Worm (Caenorhabditis elegans) whole organism, young adult: ENCODE measurements around the gene sid-1.

Experiments
- B0019.2 ChIP-seq: fragments of 200-800 bp; sonication (Bioruptor generic); conservative IDR thresholded peaks from 2 replicates; pipeline ENCODE4 v1.3.6; 2022; ENCODE audit warnings: missing genetic modification reagents, missing genetic modification characterization, missing compliant biosample characterization
- B0261.1 ChIP-seq: sonication (generic microtip); optimal IDR thresholded peaks from 2 replicates; lab custom pipeline; 2016; ENCODE audit warnings: mild to moderate bottlenecking, missing genetic modification characterization, moderate library complexity, missing compliant biosample characterization
- D2030.7 ChIP-seq: fragments of 200-800 bp; sonication (Bioruptor generic); IDR thresholded peaks from 2 replicates; pipeline ENCODE4 v1.3.6; 2022; ENCODE audit warnings: missing genetic modification reagents, missing genetic modification characterization, missing compliant biosample characterization
- F10E7.11 ChIP-seq: sonication (generic microtip); optimal IDR thresholded peaks from 2 replicates; lab custom pipeline; 2017; ENCODE audit warnings: mild to moderate bottlenecking, missing genetic modification characterization, moderate library complexity, missing compliant biosample characterization
- F23B12.7 ChIP-seq: sonication (generic microtip); optimal IDR thresholded peaks from 2 replicates; lab custom pipeline; 2017; ENCODE audit warnings: missing genetic modification characterization, mild to moderate bottlenecking, missing compliant biosample characterization, antibody characterized with exemption, moderate library complexity; ENCODE audit not compliant: insufficient read depth
- F37B4.10 ChIP-seq: fragments of 200-800 bp; sonication (Bioruptor generic); IDR thresholded peaks from 2 replicates; pipeline ENCODE4 v1.3.6; 2022; ENCODE audit warnings: missing genetic modification characterization, missing compliant biosample characterization
- F49E8.2 ChIP-seq: sonication (generic microtip); optimal IDR thresholded peaks from 3 replicates; lab custom pipeline; 2017; ENCODE audit warnings: missing genetic modification characterization, mild to moderate bottlenecking, missing compliant biosample characterization, antibody characterized with exemption, moderate library complexity; ENCODE audit not compliant: insufficient read depth
- F57A8.1 ChIP-seq: fragments of 200-800 bp; sonication (Bioruptor generic); optimal IDR thresholded peaks from 2 replicates; lab custom pipeline; 2018; ENCODE audit warnings: mild to moderate bottlenecking, missing genetic modification characterization, moderate library complexity, missing compliant biosample characterization
- F57C9.4 ChIP-seq: sonication (generic microtip); optimal IDR thresholded peaks from 2 replicates; lab custom pipeline; 2017; ENCODE audit warnings: mild to moderate bottlenecking, missing genetic modification characterization, missing compliant biosample characterization
- K11D2.4 ChIP-seq: fragments of 200-800 bp; sonication (Bioruptor generic); IDR thresholded peaks from 2 replicates; pipeline ENCODE4 v1.3.6; 2022; ENCODE audit warnings: missing genetic modification reagents, missing genetic modification characterization, missing compliant biosample characterization
- K12H6.12 ChIP-seq: fragments of 200-800 bp; sonication (Bioruptor generic); optimal IDR thresholded peaks from 2 replicates; lab custom pipeline; 2018; ENCODE audit warnings: mild to moderate bottlenecking, missing genetic modification characterization, missing compliant biosample characterization
- T07F8.4 ChIP-seq: sonication (generic microtip); optimal IDR thresholded peaks from 2 replicates; lab custom pipeline; 2016; ENCODE audit warnings: mild to moderate bottlenecking, missing genetic modification characterization, moderate library complexity, missing compliant biosample characterization
- Y53F4B.3 ChIP-seq: fragments of 200-800 bp; sonication (Bioruptor generic); IDR thresholded peaks from 2 replicates; pipeline ENCODE4 v1.3.6; 2022; ENCODE audit warnings: missing genetic modification reagents, missing genetic modification characterization, missing compliant biosample characterization
- Y67H2A.10 ChIP-seq: fragments of 200-800 bp; sonication (Bioruptor generic); conservative IDR thresholded peaks from 2 replicates; pipeline ENCODE4 v1.3.6; 2022; ENCODE audit warnings: missing genetic modification reagents, missing genetic modification characterization, missing compliant biosample characterization
- akir-1 ChIP-seq: fragments of 200-800 bp; sonication (Bioruptor generic); optimal IDR thresholded peaks from 2 replicates; lab custom pipeline; 2018; ENCODE audit warnings: mild to moderate bottlenecking, missing genetic modification characterization, moderate library complexity, missing compliant biosample characterization
- atf-7 ChIP-seq: sonication (generic microtip); optimal IDR thresholded peaks from 2 replicates; lab custom pipeline; 2017; ENCODE audit warnings: mild to moderate bottlenecking, missing genetic modification characterization, missing compliant biosample characterization
- attf-3 ChIP-seq: fragments of 200-800 bp; sonication (Bioruptor generic); conservative IDR thresholded peaks from 2 replicates; pipeline ENCODE4 v1.3.6; 2022; ENCODE audit warnings: missing genetic modification reagents, missing genetic modification characterization, missing compliant biosample characterization
- ceh-40 ChIP-seq: fragments of 200-800 bp; sonication (Bioruptor generic); IDR thresholded peaks from 2 replicates; pipeline ENCODE4 v1.3.6; 2022; ENCODE audit warnings: missing genetic modification characterization, missing compliant biosample characterization
- ceh-79 ChIP-seq: sonication (generic microtip); optimal IDR thresholded peaks from 2 replicates; lab custom pipeline; 2017; ENCODE audit warnings: mild to moderate bottlenecking, missing genetic modification characterization, missing compliant biosample characterization
- dox-1 ChIP-seq: fragments of 200-800 bp; sonication (Bioruptor generic); IDR thresholded peaks from 2 replicates; pipeline ENCODE4 v1.3.6; 2022; ENCODE audit warnings: missing genetic modification reagents, missing genetic modification characterization, missing compliant biosample characterization
- efl-1 ChIP-seq: fragments of 150-350 bp; optimal IDR thresholded peaks from 2 replicates; lab custom pipeline; 2014; ENCODE audit warnings: missing biosample characterization, missing genetic modification reagents, missing genetic modification characterization
- egl-18 ChIP-seq: fragments of 200-800 bp; sonication (Bioruptor generic); IDR thresholded peaks from 2 replicates; pipeline ENCODE4 v1.3.6; 2022; ENCODE audit warnings: missing genetic modification reagents, missing genetic modification characterization, missing compliant biosample characterization
- egrh-3 ChIP-seq: fragments of 200-800 bp; sonication (Bioruptor generic); IDR thresholded peaks from 2 replicates; pipeline ENCODE4 v1.3.6; 2022; ENCODE audit warnings: missing genetic modification reagents, missing genetic modification characterization, missing compliant biosample characterization
- ekl-4 ChIP-seq: fragments of 200-800 bp; sonication (Bioruptor generic); IDR thresholded peaks from 2 replicates; pipeline ENCODE4 v1.3.6; 2022; ENCODE audit warnings: missing genetic modification reagents, missing genetic modification characterization, missing compliant biosample characterization
- ets-4 ChIP-seq: fragments of 200-800 bp; sonication (Bioruptor generic); optimal IDR thresholded peaks from 2 replicates; lab custom pipeline; 2018; ENCODE audit warnings: mild to moderate bottlenecking, missing genetic modification characterization, missing compliant biosample characterization
- fkh-3 ChIP-seq: sonication (generic microtip); optimal IDR thresholded peaks from 2 replicates; lab custom pipeline; 2016; ENCODE audit warnings: mild to moderate bottlenecking, missing genetic modification characterization, missing compliant biosample characterization
- lin-40 ChIP-seq: sonication (generic microtip); optimal IDR thresholded peaks from 2 replicates; lab custom pipeline; 2016; ENCODE audit warnings: missing genetic modification characterization, mild to moderate bottlenecking, missing compliant biosample characterization, missing genotype, missing genetic modification reagents
- lir-1 ChIP-seq: fragments of 200-800 bp; sonication (Bioruptor generic); conservative IDR thresholded peaks from 2 replicates; pipeline ENCODE4 v1.3.6; 2022; ENCODE audit warnings: missing genetic modification reagents, missing genetic modification characterization, missing compliant biosample characterization
- madf-8 ChIP-seq: fragments of 200-800 bp; sonication (Bioruptor generic); conservative IDR thresholded peaks from 2 replicates; pipeline ENCODE4 v1.3.6; 2022; ENCODE audit warnings: missing genetic modification reagents, missing genetic modification characterization, missing compliant biosample characterization
- pbrm-1 ChIP-seq: fragments of 200-800 bp; sonication (Bioruptor generic); IDR thresholded peaks from 2 replicates; pipeline ENCODE4 v1.3.6; 2022; ENCODE audit warnings: missing genetic modification reagents, missing genetic modification characterization, missing compliant biosample characterization
- rec-8 ChIP-seq, 2 experiments: sonication (generic microtip); optimal IDR thresholded peaks; 2 replicates each; lab custom pipeline; 2016; ENCODE audit warnings: mild to moderate bottlenecking in 2 of 2, missing genetic modification characterization in 2 of 2, missing genetic modification reagents in 2 of 2, missing genotype in 2 of 2, missing biosample characterization in 1 of 2, missing compliant biosample characterization in 1 of 2, moderate library complexity in 1 of 2
- repo-1 ChIP-seq: sonication (generic microtip); optimal IDR thresholded peaks from 2 replicates; lab custom pipeline; 2017; ENCODE audit warnings: mild to moderate bottlenecking, missing genetic modification characterization, missing compliant biosample characterization
- snpc-1.1 ChIP-seq: sonication (generic microtip); optimal IDR thresholded peaks from 2 replicates; lab custom pipeline; 2017; ENCODE audit warnings: missing genetic modification characterization, mild to moderate bottlenecking, missing compliant biosample characterization, antibody characterized with exemption, moderate library complexity, missing genotype, missing genetic modification reagents; ENCODE audit not compliant: insufficient read depth
- snpc-1.3 ChIP-seq: sonication (generic microtip); optimal IDR thresholded peaks from 2 replicates; lab custom pipeline; 2017; ENCODE audit warnings: missing genetic modification characterization, mild to moderate bottlenecking, missing compliant biosample characterization, antibody characterized with exemption, moderate library complexity, missing genotype, missing genetic modification reagents; ENCODE audit not compliant: insufficient read depth
- snpc-3.4 ChIP-seq: sonication (generic microtip); optimal IDR thresholded peaks from 2 replicates; lab custom pipeline; 2017; ENCODE audit warnings: missing genetic modification characterization, mild to moderate bottlenecking, missing compliant biosample characterization, antibody characterized with exemption, moderate library complexity, missing genotype, missing genetic modification reagents
- tbp1 ChIP-seq: fragments of 200-800 bp; sonication (Bioruptor generic); optimal IDR thresholded peaks from 2 replicates; lab custom pipeline; 2018; ENCODE audit warnings: mild to moderate bottlenecking, missing genetic modification characterization, missing compliant biosample characterization
- tbx-9 ChIP-seq: sonication (generic microtip); optimal IDR thresholded peaks from 2 replicates; lab custom pipeline; 2016; ENCODE audit warnings: borderline replicate concordance, missing genetic modification characterization, inconsistent platforms, missing compliant biosample characterization
- xnd-1 ChIP-seq: sonication (generic microtip); optimal IDR thresholded peaks from 2 replicates; lab custom pipeline; 2016; ENCODE audit warnings: missing genotype, missing genetic modification reagents, missing genetic modification characterization, missing compliant biosample characterization
- ztf-18 ChIP-seq: sonication (generic microtip); optimal IDR thresholded peaks from 2 replicates; lab custom pipeline; 2016; ENCODE audit warnings: missing genotype, mild to moderate bottlenecking, missing genetic modification characterization, missing compliant biosample characterization
- ztf-22 ChIP-seq: fragments of 200-800 bp; sonication (Bioruptor generic); optimal IDR thresholded peaks from 2 replicates; lab custom pipeline; 2018; ENCODE audit warnings: mild to moderate bottlenecking, missing genetic modification characterization, moderate library complexity, missing compliant biosample characterization
- ztf-26 ChIP-seq: sonication (generic microtip); optimal IDR thresholded peaks from 2 replicates; lab custom pipeline; 2017; ENCODE audit warnings: missing genetic modification characterization, missing compliant biosample characterization

sid-1 gene

DNA sequence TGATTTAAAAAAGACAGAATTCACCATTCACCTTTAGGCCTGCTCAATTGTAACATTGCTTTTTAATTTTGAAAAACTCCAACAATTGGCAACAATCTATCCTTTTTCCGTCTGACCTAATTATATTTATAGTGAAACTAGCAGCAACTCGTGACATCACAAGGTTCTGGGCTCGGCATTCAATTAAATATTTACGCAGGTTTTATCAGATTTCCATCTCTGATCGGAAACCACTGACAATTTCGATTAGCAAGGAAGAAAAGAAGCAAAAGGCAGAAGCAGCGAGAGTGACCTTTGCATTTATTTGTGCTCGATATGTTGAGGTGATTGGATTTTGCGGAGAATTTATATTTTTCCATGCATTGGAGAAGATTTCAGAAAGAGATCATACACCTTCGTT, 29.4 kb upstream of the sid-1 start:
- TF ChIP-seq F10E7.11 (tag; lab: Kevin White, UChicago) = no peak
- TF ChIP-seq ztf-26 (tag; lab: Kevin White, UChicago) = no peak
- no peak for TF ChIP-seq Y67H2A.10 (GFP tag; lab: Robert Waterston, UW)
- TF ChIP-seq ceh-40 = no peak
- no peak for TF ChIP-seq rec-8 (tag; optimal IDR thresholded peaks at IDR 0.05; lab: Kevin White, UChicago)
- TF ChIP-seq K11D2.4 (GFP tag; lab: Robert Waterston, UW) = no peak
- no peak for TF ChIP-seq ceh-79 (tag; lab: Kevin White, UChicago)
- no peak for TF ChIP-seq attf-3 (GFP tag; lab: Robert Waterston, UW)
- no peak for TF ChIP-seq dox-1 (GFP tag; lab: Robert Waterston, UW)
- no peak for TF ChIP-seq Y53F4B.3 (GFP tag; lab: Robert Waterston, UW)
- no peak for TF ChIP-seq egrh-3 (GFP tag; lab: Robert Waterston, UW)
- no peak for TF ChIP-seq F37B4.10 (GFP tag; lab: Robert Waterston, UW)
- no peak for TF ChIP-seq repo-1 (tag; lab: Kevin White, UChicago)
- no peak for TF ChIP-seq B0261.1 (tag; lab: Kevin White, UChicago)
- no peak for TF ChIP-seq tbp1 (GFP tag; lab: Kevin White, UChicago)
- TF ChIP-seq, all 124 proteins: peak for 0

DNA sequence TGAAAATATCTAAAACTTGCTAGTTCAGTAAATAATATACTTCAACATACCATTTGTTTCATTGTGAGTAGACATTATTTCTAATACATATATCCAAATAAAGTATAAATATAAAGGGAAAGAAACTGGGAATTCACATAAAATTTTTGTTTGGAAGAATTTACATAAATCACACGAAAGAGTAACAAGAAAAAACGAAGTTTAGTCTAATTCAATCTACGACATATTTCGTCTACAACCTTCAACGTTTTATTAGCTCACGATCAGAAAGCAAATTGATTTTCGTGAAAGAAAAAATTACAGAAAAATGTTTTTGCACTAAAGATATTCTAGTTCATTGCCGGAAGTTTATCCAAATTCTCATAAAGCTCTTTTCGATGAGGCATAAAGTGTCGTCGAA, 22.7 kb upstream of the sid-1 start, which contains the start of gene C04F5.2:
Gene C04F5.2 (minus strand): TSS at position 101 of the 400 bp plus-strand sequence.
- TF ChIP-seq madf-8 = no peak
- TF ChIP-seq T07F8.4 (tag; lab: Kevin White, UChicago) = no peak
- no peak for TF ChIP-seq efl-1 (GFP tag; lab: Kevin White, UChicago)
- no peak for TF ChIP-seq ztf-22 (GFP tag; lab: Kevin White, UChicago)
- TF ChIP-seq rec-8 (tag; optimal IDR thresholded peaks at IDR 0.05; lab: Kevin White, UChicago) = no peak
- no peak for TF ChIP-seq tbx-9 (tag; lab: Kevin White, UChicago)
- TF ChIP-seq pbrm-1 (GFP tag; lab: Robert Waterston, UW) = no peak
- no peak for TF ChIP-seq F49E8.2
- no peak for TF ChIP-seq snpc-1.1
- TF ChIP-seq F57C9.4 (tag; lab: Kevin White, UChicago) = no peak
- no peak for TF ChIP-seq ekl-4 (GFP tag; lab: Robert Waterston, UW)
- no peak for TF ChIP-seq F23B12.7 (tag; lab: Kevin White, UChicago)
- TF ChIP-seq fkh-3 = no peak
- TF ChIP-seq xnd-1 (tag; lab: Kevin White, UChicago) = no peak
- TF ChIP-seq K11D2.4 (GFP tag; lab: Robert Waterston, UW) = no peak

DNA sequence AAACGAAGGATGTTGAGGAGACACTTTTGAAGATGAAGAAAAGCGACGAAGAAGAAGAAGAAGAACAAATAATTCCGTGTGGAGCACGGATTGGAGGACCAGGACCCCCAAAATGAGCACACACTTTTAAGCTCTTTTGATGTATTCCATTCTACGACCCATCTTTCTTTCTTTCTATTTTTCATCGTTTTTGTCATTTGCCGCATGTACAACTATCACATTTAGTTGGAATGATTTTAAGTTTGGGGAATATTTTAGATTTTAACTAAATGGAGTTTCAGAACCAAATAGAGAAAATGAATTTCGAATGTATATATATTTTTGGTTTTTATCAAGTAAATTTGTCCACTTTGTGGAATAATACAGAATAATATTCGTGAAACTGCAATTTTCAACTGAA, 20.8 kb upstream of the sid-1 start, which contains the start of gene unc-46:
Gene unc-46 (minus strand): TSS at position 101 of the 400 bp plus-strand sequence.
- no peak for TF ChIP-seq egl-18 (GFP tag; lab: Robert Waterston, UW)
- TF ChIP-seq ets-4 (GFP tag; lab: Kevin White, UChicago) = no peak
- no peak for TF ChIP-seq K12H6.12
- no peak for TF ChIP-seq B0019.2
- no peak for TF ChIP-seq snpc-1.3 (tag; lab: Kevin White, UChicago)
- TF ChIP-seq atf-7 (tag; lab: Kevin White, UChicago) = no peak
- no peak for TF ChIP-seq D2030.7 (GFP tag; lab: Robert Waterston, UW)
- TF ChIP-seq snpc-3.4 (tag; lab: Kevin White, UChicago) = no peak
- TF ChIP-seq F57A8.1 = no peak
- no peak for TF ChIP-seq akir-1
- no peak for TF ChIP-seq lin-40 (tag; lab: Kevin White, UChicago)
- TF ChIP-seq ztf-18 = no peak
- no peak for TF ChIP-seq lir-1
